Worm (Caenorhabditis elegans) whole organism, L1 larva: ENCODE data around the gene fbxa-59.
"Not testable (repeated sequence)": the region's sequence is repeated elsewhere in the genome, so short reads cannot be mapped to it uniquely, and the experiment has no call there.

Experiments used
- blmp-1 ChIP-seq: fragments of 150-350 bp; optimal IDR thresholded peaks from 2 replicates; lab custom pipeline; 2014; ENCODE audit warnings: missing biosample characterization, missing genetic modification characterization
- elt-3 ChIP-seq, 6 experiments: fragments of 150-350 bp in 1 of 6; sonication (generic microtip); optimal IDR thresholded peaks; 2 replicates each; lab custom pipeline; 2017 to 2018; ENCODE audit warnings: missing biosample characterization in 6 of 6, missing genetic modification characterization in 6 of 6, inconsistent platforms in 1 of 6
- nhr-237 ChIP-seq: fragments of 150-350 bp; optimal IDR thresholded peaks from 2 replicates; lab custom pipeline; 2014; ENCODE audit warnings: missing biosample characterization, missing genetic modification characterization
- nhr-28 ChIP-seq: fragments of 150-350 bp; optimal IDR thresholded peaks from 2 replicates; lab custom pipeline; 2014; ENCODE audit warnings: missing biosample characterization, missing genetic modification characterization
- nhr-90 ChIP-seq: sonication (generic microtip); optimal IDR thresholded peaks from 2 replicates; lab custom pipeline; 2016; ENCODE audit warnings: mild to moderate bottlenecking, missing genetic modification characterization, missing compliant biosample characterization; ENCODE audit not compliant: poor library complexity

ce11 chrIII:944346-944745 is 1.1 kb upstream of the fbxa-59 start:
- not testable (repeated sequence) for TF ChIP-seq nhr-28 (tag; lab: Kevin White, UChicago); nhr-237; nhr-90 (tag; lab: Kevin White, UChicago); elt-3 (tag; optimal IDR thresholded peaks at IDR 0.05; lab: Kevin White, UChicago); blmp-1 (tag; lab: Kevin White, UChicago)
